Worm (Caenorhabditis elegans) whole organism, mixed stage, embryonic: Measurements from ENCODE around the gene T23F11.6.

Experiments
- ces-1 ChIP-seq: fragments of 150-350 bp; optimal IDR thresholded peaks from 2 replicates; lab custom pipeline; 2014; ENCODE audit warnings: missing biosample characterization, missing genetic modification reagents, missing genetic modification characterization
- hlh-1 ChIP-seq: fragments of 150-350 bp; optimal IDR thresholded peaks from 2 replicates; lab custom pipeline; 2014; ENCODE audit warnings: missing biosample characterization, missing genetic modification reagents, missing genetic modification characterization
- lin-13 ChIP-seq: fragments of 150-350 bp; optimal IDR thresholded peaks from 2 replicates; lab custom pipeline; 2014; ENCODE audit warnings: missing biosample characterization, missing genetic modification characterization
- mep-1 ChIP-seq: fragments of 150-350 bp; optimal IDR thresholded peaks from 2 replicates; lab custom pipeline; 2017; ENCODE audit warnings: missing biosample characterization, missing genetic modification reagents, missing genetic modification characterization, inconsistent platforms
- sptf-1 ChIP-seq: sonication (generic microtip); optimal IDR thresholded peaks from 2 replicates; lab custom pipeline; 2017; ENCODE audit warnings: mild to moderate bottlenecking, missing genetic modification characterization, moderate library complexity, missing compliant biosample characterization
- unc-62 ChIP-seq: fragments of 150-350 bp; optimal IDR thresholded peaks from 2 replicates; lab custom pipeline; 2014; ENCODE audit warnings: missing biosample characterization, missing genetic modification reagents, missing genetic modification characterization

- TF ChIP-seq lin-13 (tag; lab: Kevin White, UChicago) (peak; percentile 54), sptf-1 (tag; lab: Kevin White, UChicago) (peak; percentile 42), unc-62 (GFP tag; lab: Kevin White, UChicago) (peak; percentile 73), ces-1 (peak; percentile 55), hlh-1 (tag; lab: Kevin White, UChicago) (peak; percentile 84), mep-1 (peak; percentile 41)
Observed at ce11 chrIII:4666753-4667400, 19.2 kb upstream of the T23F11.6 start.
